2 fruit fly cellular contexts compared by ENCODE assay signal in genomic region chr3L:11002923-11003322, dm6.
A peak's percentile ranks its signal among the peaks of the same experiment; 100 is the strongest.
TF ChIP-seq lines count a peak whose summit lies in the region.

No protein-coding gene starts in this region.

- no peak for TF ChIP-seq CTCF in whole organism, embryonic (GFP tag; optimal IDR thresholded peaks at IDR 0.05; lab: Kevin White, UChicago)

TF ChIP-seq in whole organism, embryonic, 481 proteins besides CTCF, POLR2A, EP300 and RAD21 (continues in another document):
- TF ChIP-seq CG10366 (GFP tag; IDR thresholded peaks at IDR 0.05; lab: Robert Waterston, UW) (0 out of 2 replicates have a peak, but pooled peaks have one; percentile 18), CG10431 (GFP tag; optimal IDR thresholded peaks at IDR 0.05; lab: Kevin White, UChicago) (peak; percentile 10), Awh (GFP tag; IDR thresholded peaks at IDR 0.05; lab: Robert Waterston, UW) (0 out of 2 replicates have a peak, but pooled peaks have one; percentile 28), D (optimal IDR thresholded peaks at IDR 0.05; lab: Kevin White, UChicago) (no peak), D (GFP tag; optimal IDR thresholded peaks at IDR 0.05; lab: Kevin White, UChicago) (peak; percentile 5), stc (GFP tag; IDR thresholded peaks at IDR 0.05; lab: Robert Waterston, UW) (0 out of 2 replicates have a peak, but pooled peaks have one; percentile 19), HLHmδ (GFP tag; optimal IDR thresholded peaks at IDR 0.05; lab: Kevin White, UChicago) (peak; percentile 34), da (GFP tag; optimal IDR thresholded peaks at IDR 0.05; lab: Kevin White, UChicago) (no peak), z (GFP tag; IDR thresholded peaks at IDR 0.05; lab: Robert Waterston, UW) (0 out of 3 replicates have a peak, but pooled peaks have one; percentile 23), CG15696 (tag; optimal IDR thresholded peaks at IDR 0.05; lab: Kevin White, UChicago) (peak; percentile 8), HHEX (GFP tag; optimal IDR thresholded peaks at IDR 0.05; lab: Kevin White, UChicago) (peak; percentile 6), NFAT (GFP tag; IDR thresholded peaks at IDR 0.05; lab: Robert Waterston, UW) (0 out of 2 replicates have a peak, but pooled peaks have one; percentile 20), CG1529 (GFP tag; optimal IDR thresholded peaks at IDR 0.05; lab: Kevin White, UChicago) (no peak), CG10209 (GFP tag; optimal IDR thresholded peaks at IDR 0.05; lab: Kevin White, UChicago) (peak; percentile 1), Side (GFP tag; optimal IDR thresholded peaks at IDR 0.05; lab: Kevin White, UChicago) (peak; percentile 34), chm (GFP tag; IDR thresholded peaks at IDR 0.05; lab: Robert Waterston, UW) (peak; percentile 52; the same call in 1 of the 2 replicates), zfh1 (GFP tag; IDR thresholded peaks at IDR 0.05; lab: Robert Waterston, UW) (peak; percentile 29; the same call in 1 of the 3 replicates), Trl (optimal IDR thresholded peaks at IDR 0.05; lab: Kevin White, UChicago) (no peak), Trl (GFP tag; optimal IDR thresholded peaks at IDR 0.05; lab: Kevin White, UChicago) (peak; percentile 22), tap (tag; optimal IDR thresholded peaks at IDR 0.05; lab: Kevin White, UChicago) (no peak), Med (GFP tag; lab: Kevin White, UChicago) (peak; percentile 46), Ets65A (GFP tag; lab: Kevin White, UChicago) (peak; percentile 47), tio (GFP tag; optimal IDR thresholded peaks at IDR 0.05; lab: Kevin White, UChicago) (peak; percentile 33), HLH3B (GFP tag; IDR thresholded peaks at IDR 0.05; lab: Robert Waterston, UW) (peak; percentile 12; the same call in 1 of the 2 replicates), bbx (GFP tag; IDR thresholded peaks at IDR 0.05; lab: Robert Waterston, UW; ENCODE audit: partially characterized antibody) (no peak), NC2β (GFP tag; optimal IDR thresholded peaks at IDR 0.05; lab: Kevin White, UChicago) (no peak), CG15601 (tag; optimal IDR thresholded peaks at IDR 0.05; lab: Kevin White, UChicago) (peak; percentile 7), CG14667 (GFP tag; IDR thresholded peaks at IDR 0.05; lab: Robert Waterston, UW) (no peak), CG7271 (tag; optimal IDR thresholded peaks at IDR 0.05; lab: Kevin White, UChicago) (no peak), Blimp-1 (GFP tag; optimal IDR thresholded peaks at IDR 0.05; lab: Kevin White, UChicago) (peak; percentile 14), lov (optimal IDR thresholded peaks at IDR 0.05; lab: Kevin White, UChicago) (no peak), lov (GFP tag; IDR thresholded peaks at IDR 0.05; lab: Robert Waterston, UW) (no peak), gem (tag; optimal IDR thresholded peaks at IDR 0.05; lab: Kevin White, UChicago) (peak; percentile 19), trem (tag; optimal IDR thresholded peaks at IDR 0.05; lab: Kevin White, UChicago) (no peak), CG31441 (GFP tag; IDR thresholded peaks at IDR 0.05; lab: Robert Waterston, UW) (no peak), ro (GFP tag; IDR thresholded peaks at IDR 0.05; lab: Robert Waterston, UW) (no peak), lab (GFP tag; optimal IDR thresholded peaks at IDR 0.05; lab: Kevin White, UChicago) (peak; percentile 12), CG2116 (GFP tag; optimal IDR thresholded peaks at IDR 0.05; lab: Kevin White, UChicago) (peak; percentile 1), bcd (GFP tag; optimal IDR thresholded peaks at IDR 0.05; lab: Kevin White, UChicago) (peak; percentile 19), CG18619 (GFP tag; optimal IDR thresholded peaks at IDR 0.05; lab: Kevin White, UChicago) (peak; percentile 6), wek (GFP tag; optimal IDR thresholded peaks at IDR 0.05; lab: Kevin White, UChicago) (peak; percentile 34), CG12071 (GFP tag; optimal IDR thresholded peaks at IDR 0.05; lab: Kevin White, UChicago) (peak; percentile 21), ci (GFP tag; IDR thresholded peaks at IDR 0.05; lab: Robert Waterston, UW) (peak; percentile 49; the same call in 1 of the 3 replicates), zen2 (GFP tag; IDR thresholded peaks at IDR 0.05; lab: Robert Waterston, UW; ENCODE audit: partially characterized antibody) (no peak)

TF ChIP-seq in whole organism, prepupa, 60 proteins besides CTCF, POLR2A, EP300 and RAD21:
- TF ChIP-seq svp (GFP tag; lab: Kevin White, UChicago), result no peak
- TF ChIP-seq fkh (GFP tag; optimal IDR thresholded peaks at IDR 0.05; lab: Kevin White, UChicago), result peak; percentile 53

Comparison
In these comparisons a context has a peak if more than half of its experiments do, and no peak if none do; other contexts are left out.
1. Of the 7 proteins assayed by ChIP-seq in both whole organism, embryonic and whole organism, prepupa: peak only in whole organism, embryonic: Blimp-1 and Sox102F; only in whole organism, prepupa: none; in both: none; in neither: 5.